Worm (Caenorhabditis elegans) whole organism, L1 larva: ENCODE measurements around the gene cnc-4.

ENCODE experiments used
- F16B12.6 ChIP-seq: fragments of 150-350 bp; optimal IDR thresholded peaks from 2 replicates; lab custom pipeline; 2014; ENCODE audit warnings: missing biosample characterization, missing genetic modification characterization
- hlh-4 ChIP-seq: sonication (generic microtip); optimal IDR thresholded peaks from 2 replicates; lab custom pipeline; 2016; ENCODE audit warnings: mild to moderate bottlenecking, missing genetic modification characterization, missing compliant biosample characterization
- lin-35 ChIP-seq, 2 experiments: fragments of 150-350 bp; optimal IDR thresholded peaks; 2 replicates each; lab custom pipeline; 2014; ENCODE audit warnings: missing biosample characterization in 2 of 2, missing genetic modification characterization in 2 of 2, missing genetic modification reagents in 2 of 2
- nhr-20 ChIP-seq: sonication (generic microtip); optimal IDR thresholded peaks from 2 replicates; lab custom pipeline; 2016; ENCODE audit warnings: mild to moderate bottlenecking, missing genetic modification characterization, missing compliant biosample characterization
- snpc-4 ChIP-seq: fragments of 150-350 bp; optimal IDR thresholded peaks from 2 replicates; lab custom pipeline; 2014; ENCODE audit warnings: missing biosample characterization, missing genetic modification characterization
- zag-1 ChIP-seq: fragments of 150-350 bp; optimal IDR thresholded peaks from 2 replicates; lab custom pipeline; 2014; ENCODE audit warnings: missing biosample characterization, missing genetic modification characterization

- TF ChIP-seq lin-35 (GFP tag; optimal IDR thresholded peaks at IDR 0.05; lab: Kevin White, UChicago): no peak
- no peak for TF ChIP-seq snpc-4 (tag; lab: Kevin White, UChicago)
- no peak for TF ChIP-seq F16B12.6
- TF ChIP-seq hlh-4 (tag; lab: Kevin White, UChicago): no peak
- no peak for TF ChIP-seq nhr-20 (tag; lab: Kevin White, UChicago)
- TF ChIP-seq zag-1 (tag; lab: Kevin White, UChicago): no peak
These were observed 44.5 kb downstream of the cnc-4 start, which contains the start of gene C38C3.6 for ce11 chrV:1491510-1491909.
